Worm (Caenorhabditis elegans): ENCODE results near the gene srh-20.

DNA sequence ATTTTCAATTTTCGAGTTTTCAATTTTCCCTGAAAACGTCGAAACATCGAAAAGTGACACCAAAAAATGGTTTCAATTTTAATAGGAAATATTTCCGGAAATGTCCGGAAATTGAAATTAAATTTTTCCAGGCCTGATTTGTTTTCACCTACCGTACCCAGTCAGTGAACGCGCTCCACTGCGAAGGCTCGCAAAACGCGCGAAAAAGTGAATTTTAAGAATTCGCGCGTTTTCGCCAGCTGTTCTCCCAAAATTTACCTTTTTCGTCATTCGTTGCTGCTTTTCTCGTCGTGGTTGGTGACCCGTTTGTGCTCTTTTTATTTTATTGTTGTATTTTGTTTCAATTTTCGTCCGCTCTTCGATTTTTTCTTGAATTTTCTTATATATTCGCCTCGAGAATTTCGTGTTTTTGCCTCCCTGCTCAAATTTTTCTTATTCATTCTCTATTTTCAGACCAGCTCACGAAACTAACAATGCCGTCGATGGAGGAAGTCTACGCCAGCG is 34.7 kb upstream of the srh-20 start, which contains the start of gene T19H12.2:
- TF ChIP-seq lin-13 (tag; optimal IDR thresholded peaks at IDR 0.05), result no peak
- TF ChIP-seq nhr-28 (tag; optimal IDR thresholded peaks at IDR 0.05), result no peak

All from whole organism, mixed stage, embryonic.